Fruit fly (Drosophila melanogaster) Kc167 (cell line): ENCODE results near the gene CG44426.

Experiments used
- Sin3A ChIP-seq: fragments of >200 bp; optimal IDR thresholded peaks from 2 replicates; lab custom pipeline; 2018; ENCODE audit warnings: missing external identifiers
- psq ChIP-seq: fragments of >200 bp; optimal IDR thresholded peaks from 2 replicates; lab custom pipeline; 2017; ENCODE audit warnings: missing external identifiers
- ttk ChIP-seq: sonication (Bioruptor generic); optimal IDR thresholded peaks from 2 replicates; lab custom pipeline; 2017; ENCODE audit warnings: missing external identifiers

- TF ChIP-seq Sin3A (lab: Kevin White, UChicago) (no peak), psq (no peak), ttk (lab: Kevin White, UChicago) (no peak)
Observed at dm6 chrX:20977986-20978385, at the start of gene CG44426.
